Worm (Caenorhabditis elegans) whole organism, L1 larva: Measurements from ENCODE around the gene scl-5.

Experiments used
- C34B4.2 ChIP-seq: sonication (generic microtip); optimal IDR thresholded peaks from 2 replicates; lab custom pipeline; 2017; ENCODE audit warnings: mild to moderate bottlenecking, missing genetic modification characterization, missing compliant biosample characterization
- aly-2 ChIP-seq: fragments of 150-350 bp; optimal IDR thresholded peaks from 2 replicates; lab custom pipeline; 2014; ENCODE audit warnings: missing biosample characterization, missing genetic modification characterization
- ama-1 ChIP-seq: fragments of 150-350 bp; optimal IDR thresholded peaks from 2 replicates; lab custom pipeline; 2014
- blmp-1 ChIP-seq: fragments of 150-350 bp; optimal IDR thresholded peaks from 2 replicates; lab custom pipeline; 2014; ENCODE audit warnings: missing biosample characterization, missing genetic modification characterization
- ceh-63 ChIP-seq: fragments of 200-800 bp; sonication (Bioruptor generic); optimal IDR thresholded peaks from 2 replicates; lab custom pipeline; 2018; ENCODE audit warnings: mild to moderate bottlenecking, missing genetic modification characterization, missing compliant biosample characterization
- ceh-8 ChIP-seq: fragments of 200-800 bp; sonication (Bioruptor generic); optimal IDR thresholded peaks from 2 replicates; lab custom pipeline; 2018; ENCODE audit warnings: mild to moderate bottlenecking, missing genetic modification characterization, moderate library complexity, missing compliant biosample characterization
- ceh-82 ChIP-seq, 3 experiments: fragments of 150-350 bp in 1 of 3; sonication (generic microtip) in 2 of 3; optimal IDR thresholded peaks; 2 replicates each; lab custom pipeline; 2014 to 2017; ENCODE audit warnings: missing biosample characterization in 3 of 3, missing genetic modification characterization in 3 of 3
- ceh-90 ChIP-seq: sonication (generic microtip); optimal IDR thresholded peaks from 2 replicates; lab custom pipeline; 2016; ENCODE audit warnings: missing genetic modification characterization, missing compliant biosample characterization
- dpl-1 ChIP-seq, 3 experiments: fragments of 150-350 bp in 2 of 3; sonication (generic microtip) in 1 of 3; optimal IDR thresholded peaks; 2 replicates each; lab custom pipeline; 2014 to 2017; ENCODE audit warnings: missing biosample characterization in 3 of 3, missing genetic modification characterization in 3 of 3, missing genetic modification reagents in 3 of 3
- efl-1 ChIP-seq, 4 experiments: fragments of 150-350 bp; optimal IDR thresholded peaks in 3 of 4; peaks in 1 of 4; 1 replicate in 1 of 4; 2 replicates in 3 of 4; lab custom pipeline; 2014; ENCODE audit warnings: missing biosample characterization in 2 of 4, missing genetic modification characterization in 2 of 4, missing genetic modification reagents in 2 of 4
- efl-3 ChIP-seq: fragments of 200-800 bp; sonication (Bioruptor generic); optimal IDR thresholded peaks from 2 replicates; lab custom pipeline; 2018; ENCODE audit warnings: mild to moderate bottlenecking, missing genetic modification characterization, missing compliant biosample characterization
- elt-3 ChIP-seq, 6 experiments: fragments of 150-350 bp in 1 of 6; sonication (generic microtip); optimal IDR thresholded peaks; 2 replicates each; lab custom pipeline; 2017 to 2018; ENCODE audit warnings: missing biosample characterization in 6 of 6, missing genetic modification characterization in 6 of 6, inconsistent platforms in 1 of 6
- ets-5 ChIP-seq: fragments of 200-800 bp; sonication (Bioruptor generic); IDR thresholded peaks from 2 replicates; pipeline ENCODE4 v1.3.6; 2022; ENCODE audit warnings: missing genetic modification characterization, missing compliant biosample characterization
- fkh-4 ChIP-seq: sonication (generic microtip); optimal IDR thresholded peaks from 2 replicates; lab custom pipeline; 2016; ENCODE audit warnings: missing compliant biosample characterization, missing genetic modification characterization, borderline replicate concordance
- grh-1 ChIP-seq: fragments of 200-800 bp; sonication (Bioruptor generic); IDR thresholded peaks from 2 replicates; pipeline ENCODE4 v1.3.6; 2022; ENCODE audit warnings: missing genetic modification reagents, missing genetic modification characterization, missing compliant biosample characterization
- hpl-2 ChIP-seq: fragments of 150-350 bp; optimal IDR thresholded peaks from 2 replicates; lab custom pipeline; 2014; ENCODE audit warnings: missing biosample characterization, missing genetic modification reagents, missing genetic modification characterization
- irx-1 ChIP-seq: sonication (generic microtip); optimal IDR thresholded peaks from 2 replicates; lab custom pipeline; 2016; ENCODE audit warnings: missing genetic modification characterization, missing compliant biosample characterization
- jun-1 ChIP-seq: fragments of 150-350 bp; optimal IDR thresholded peaks from 2 replicates; lab custom pipeline; 2014; ENCODE audit warnings: missing biosample characterization, missing genetic modification reagents, missing genetic modification characterization
- lin-13 ChIP-seq: fragments of 150-350 bp; optimal IDR thresholded peaks from 2 replicates; lab custom pipeline; 2014; ENCODE audit warnings: missing biosample characterization, missing genetic modification reagents, missing genetic modification characterization
- lin-14 ChIP-seq: fragments of 200-800 bp; sonication (Bioruptor generic); optimal IDR thresholded peaks from 2 replicates; lab custom pipeline; 2018; ENCODE audit warnings: mild to moderate bottlenecking, missing genetic modification characterization, moderate library complexity, missing compliant biosample characterization
- lin-15B ChIP-seq: fragments of 150-350 bp; sonication (generic microtip); optimal IDR thresholded peaks from 3 replicates; lab custom pipeline; 2014; ENCODE audit warnings: missing biosample characterization, missing genetic modification characterization
- lin-35 ChIP-seq, 2 experiments: fragments of 150-350 bp; optimal IDR thresholded peaks; 2 replicates each; lab custom pipeline; 2014; ENCODE audit warnings: missing biosample characterization in 2 of 2, missing genetic modification characterization in 2 of 2, missing genetic modification reagents in 2 of 2
- lin-39 ChIP-seq: fragments of 150-350 bp; optimal IDR thresholded peaks from 2 replicates; lab custom pipeline; 2014; ENCODE audit warnings: missing biosample characterization, missing genetic modification reagents, missing genetic modification characterization
- lsy-2 ChIP-seq, 2 experiments: fragments of 150-350 bp; optimal IDR thresholded peaks; 2 replicates each; lab custom pipeline; 2014; ENCODE audit warnings: missing biosample characterization in 2 of 2, missing genetic modification characterization in 2 of 2
- mab-9 ChIP-seq: fragments of 200-800 bp; sonication (Bioruptor generic); IDR thresholded peaks from 2 replicates; pipeline ENCODE4 v1.3.6; 2022; ENCODE audit warnings: missing genetic modification reagents, missing genetic modification characterization, missing compliant biosample characterization
- mdl-1 ChIP-seq, 2 experiments: fragments of 150-350 bp; optimal IDR thresholded peaks; 2 replicates each; lab custom pipeline; 2014 to 2017; ENCODE audit warnings: missing biosample characterization in 2 of 2, missing genetic modification characterization in 2 of 2, inconsistent platforms in 1 of 2
- mep-1 ChIP-seq: fragments of 150-350 bp; optimal IDR thresholded peaks from 2 replicates; lab custom pipeline; 2014; ENCODE audit warnings: missing biosample characterization, missing genetic modification characterization
- nhr-11 ChIP-seq: fragments of 150-350 bp; optimal IDR thresholded peaks from 2 replicates; lab custom pipeline; 2014; ENCODE audit warnings: missing biosample characterization, missing genetic modification characterization
- nhr-19 ChIP-seq: fragments of 200-800 bp; sonication (Bioruptor generic); conservative IDR thresholded peaks from 2 replicates; pipeline ENCODE4 v1.3.6; 2022; ENCODE audit warnings: missing genetic modification characterization, missing compliant biosample characterization
- nhr-20 ChIP-seq: sonication (generic microtip); optimal IDR thresholded peaks from 2 replicates; lab custom pipeline; 2016; ENCODE audit warnings: mild to moderate bottlenecking, missing genetic modification characterization, missing compliant biosample characterization
- nhr-28 ChIP-seq: fragments of 150-350 bp; optimal IDR thresholded peaks from 2 replicates; lab custom pipeline; 2014; ENCODE audit warnings: missing biosample characterization, missing genetic modification characterization
- nhr-47 ChIP-seq: sonication (generic microtip); optimal IDR thresholded peaks from 2 replicates; lab custom pipeline; 2016; ENCODE audit warnings: mild to moderate bottlenecking, missing genetic modification characterization, moderate library complexity, missing compliant biosample characterization
- nhr-71 ChIP-seq: sonication (generic microtip); optimal IDR thresholded peaks from 2 replicates; lab custom pipeline; 2016; ENCODE audit warnings: mild to moderate bottlenecking, missing genetic modification characterization, moderate library complexity, missing compliant biosample characterization
- nhr-84 ChIP-seq: sonication (generic microtip); optimal IDR thresholded peaks from 2 replicates; lab custom pipeline; 2017; ENCODE audit warnings: missing biosample characterization, missing genetic modification characterization
- nhr-85 ChIP-seq: sonication (generic microtip); peaks from one replicate; lab custom pipeline; 2016; ENCODE audit warnings: missing genetic modification characterization, inconsistent platforms, missing compliant biosample characterization
- nhr-90 ChIP-seq: sonication (generic microtip); optimal IDR thresholded peaks from 2 replicates; lab custom pipeline; 2016; ENCODE audit warnings: mild to moderate bottlenecking, missing genetic modification characterization, missing compliant biosample characterization; ENCODE audit not compliant: poor library complexity
- skn-1 ChIP-seq: fragments of 150-350 bp; optimal IDR thresholded peaks from 2 replicates; lab custom pipeline; 2014; ENCODE audit warnings: missing biosample characterization, missing genetic modification characterization
- snpc-4 ChIP-seq: fragments of 150-350 bp; optimal IDR thresholded peaks from 2 replicates; lab custom pipeline; 2014; ENCODE audit warnings: missing biosample characterization, missing genetic modification characterization
- snu-23 ChIP-seq: sonication (generic microtip); optimal IDR thresholded peaks from 2 replicates; lab custom pipeline; 2016; ENCODE audit warnings: missing genetic modification characterization, missing compliant biosample characterization
- swsn-7 ChIP-seq: sonication (generic microtip); optimal IDR thresholded peaks from 2 replicates; lab custom pipeline; 2016; ENCODE audit warnings: missing genetic modification characterization, missing compliant biosample characterization
- tbx-2 ChIP-seq: sonication (generic microtip); optimal IDR thresholded peaks from 2 replicates; lab custom pipeline; 2016; ENCODE audit warnings: missing genetic modification characterization, missing compliant biosample characterization
- tlp-1 ChIP-seq: fragments of 150-350 bp; optimal IDR thresholded peaks from 2 replicates; lab custom pipeline; 2014; ENCODE audit warnings: missing biosample characterization, missing genetic modification characterization
- unc-30 ChIP-seq: sonication (generic microtip); optimal IDR thresholded peaks from 2 replicates; lab custom pipeline; 2017; ENCODE audit warnings: missing biosample characterization, missing genetic modification characterization
- unc-62 ChIP-seq: fragments of 150-350 bp; optimal IDR thresholded peaks from 2 replicates; lab custom pipeline; 2014; ENCODE audit warnings: missing biosample characterization, missing genetic modification reagents, missing genetic modification characterization
- zag-1 ChIP-seq: fragments of 150-350 bp; optimal IDR thresholded peaks from 2 replicates; lab custom pipeline; 2014; ENCODE audit warnings: missing biosample characterization, missing genetic modification characterization
- zip-4 ChIP-seq: fragments of 200-800 bp; sonication (Bioruptor generic); optimal IDR thresholded peaks from 2 replicates; lab custom pipeline; 2018; ENCODE audit warnings: mild to moderate bottlenecking, missing genetic modification characterization, moderate library complexity, missing compliant biosample characterization

scl-5 gene

DNA sequence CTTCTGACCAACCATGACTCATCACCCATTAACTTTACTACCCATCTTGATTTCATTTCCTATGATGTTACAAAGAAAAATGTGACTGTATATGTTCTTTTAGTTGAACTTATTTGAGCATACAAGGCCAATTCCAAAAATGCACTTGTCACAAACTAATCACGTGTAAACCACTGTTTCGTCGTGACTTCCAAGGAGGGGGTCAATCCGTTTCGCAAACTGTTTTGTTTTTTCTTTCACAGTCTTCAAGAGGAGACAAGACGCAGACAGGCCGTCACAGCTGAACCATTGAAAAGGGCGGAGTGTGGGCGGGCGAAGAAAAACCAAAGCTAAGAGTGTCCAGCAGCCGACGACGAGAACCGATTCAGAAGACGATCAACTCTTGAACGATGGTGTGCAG, 15.3 kb downstream of the scl-5 start, which contains the start of gene C39E9.8:
TSS of gene C39E9.8 (plus strand) at position 328 of the 400 bp plus-strand sequence.
- TF ChIP-seq C34B4.2 (tag; lab: Kevin White, UChicago) (no peak), aly-2 (no peak), jun-1 (tag; lab: Kevin White, UChicago) (peak; percentile 24), nhr-28 (tag; lab: Kevin White, UChicago) (no peak), lin-14 (GFP tag; lab: Kevin White, UChicago) (peak; percentile 70), ceh-90 (tag; lab: Kevin White, UChicago) (no peak), blmp-1 (tag; lab: Kevin White, UChicago) (peak; percentile 5), ets-5 (GFP tag; lab: Robert Waterston, UW) (no peak), nhr-47 (tag; lab: Kevin White, UChicago) (no peak), lin-35 (GFP tag; optimal IDR thresholded peaks at IDR 0.05; lab: Kevin White, UChicago) (peak in 1 of 2 experiments; percentile 63), nhr-85 (peak; percentile 89), unc-30 (tag; lab: Kevin White, UChicago) (no peak), grh-1 (peak; percentile 23; the same call in 1 of the 2 replicates), ama-1 (lab: Kevin White, UChicago) (no peak), nhr-84 (tag; lab: Kevin White, UChicago) (no peak), ceh-8 (no peak), lsy-2 (tag; optimal IDR thresholded peaks at IDR 0.05; lab: Kevin White, UChicago) (no peak), lin-39 (no peak), dpl-1 (GFP tag; optimal IDR thresholded peaks at IDR 0.05; lab: Kevin White, UChicago) (no peak), elt-3 (tag; optimal IDR thresholded peaks at IDR 0.05; lab: Kevin White, UChicago) (peak in 1 of 6 experiments; percentile 43), zag-1 (tag; lab: Kevin White, UChicago) (no peak), ceh-82 (tag; optimal IDR thresholded peaks at IDR 0.05; lab: Kevin White, UChicago) (no peak), nhr-19 (GFP tag; lab: Robert Waterston, UW) (peak; percentile 35), mab-9 (GFP tag; lab: Robert Waterston, UW) (no peak), nhr-90 (tag; lab: Kevin White, UChicago) (peak; percentile 43), ceh-63 (GFP tag; lab: Kevin White, UChicago) (no peak), lin-15B (tag; lab: Kevin White, UChicago) (no peak), unc-62 (GFP tag; lab: Kevin White, UChicago) (no peak), irx-1 (tag; lab: Kevin White, UChicago) (no peak), nhr-20 (peak; percentile 60), efl-1 (optimal IDR thresholded peaks at IDR 0.05; lab: Kevin White, UChicago) (no peak), efl-1 (GFP tag; optimal IDR thresholded peaks at IDR 0.05 in 1 of 2; lab: Kevin White, UChicago) (no peak), fkh-4 (tag; lab: Kevin White, UChicago) (no peak), efl-3 (no peak), mdl-1 (tag; optimal IDR thresholded peaks at IDR 0.05; lab: Kevin White, UChicago) (peak in 1 of 2 experiments; percentile 18), tbx-2 (tag; lab: Kevin White, UChicago) (no peak), nhr-71 (tag; lab: Kevin White, UChicago) (peak; percentile 62), snu-23 (GFP tag; lab: Kevin White, UChicago) (peak; percentile 25)

DNA sequence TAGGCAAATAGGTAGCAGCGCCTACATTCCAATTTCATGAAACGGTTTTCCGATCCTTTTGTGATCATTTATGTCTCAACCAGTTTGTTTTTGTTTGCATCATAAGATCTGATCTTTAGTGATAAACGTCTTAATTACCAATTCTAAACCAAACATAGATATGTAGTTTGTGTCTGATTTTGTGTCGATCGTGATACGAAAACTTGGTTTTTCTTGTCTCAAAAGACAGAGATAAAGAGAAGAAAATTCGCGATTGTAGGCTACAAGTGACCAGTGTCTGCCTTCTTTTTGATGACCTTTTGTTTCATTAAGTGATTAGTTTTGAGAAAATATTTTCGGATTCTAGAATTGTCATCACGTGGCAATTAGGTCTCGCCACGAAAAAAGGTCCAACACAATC, 16.4 kb downstream of the scl-5 start:
- TF ChIP-seq lin-14 (GFP tag; lab: Kevin White, UChicago) (peak; percentile 71), unc-62 (GFP tag; lab: Kevin White, UChicago) (no peak), tbx-2 (tag; lab: Kevin White, UChicago) (peak; percentile 6), lin-39 (no peak), elt-3 (tag; optimal IDR thresholded peaks at IDR 0.05; lab: Kevin White, UChicago) (peak in 2 of 6 experiments; percentile 79 to 84), grh-1 (0 out of 2 replicates have a peak, but pooled peaks have one; percentile 7), jun-1 (tag; lab: Kevin White, UChicago) (no peak), hpl-2 (GFP tag; lab: Kevin White, UChicago) (no peak), swsn-7 (no peak), nhr-11 (tag; lab: Kevin White, UChicago) (peak; percentile 9), efl-1 (optimal IDR thresholded peaks at IDR 0.05; lab: Kevin White, UChicago) (no peak), efl-1 (GFP tag; optimal IDR thresholded peaks at IDR 0.05 in 1 of 2; lab: Kevin White, UChicago) (peak in 1 of 2 experiments; percentile 40), snpc-4 (tag; lab: Kevin White, UChicago) (no peak), skn-1 (peak; percentile 28), nhr-47 (tag; lab: Kevin White, UChicago) (no peak), blmp-1 (tag; lab: Kevin White, UChicago) (peak; percentile 39), ceh-82 (tag; optimal IDR thresholded peaks at IDR 0.05; lab: Kevin White, UChicago) (no peak), nhr-90 (tag; lab: Kevin White, UChicago) (peak; percentile 41), nhr-19 (GFP tag; lab: Robert Waterston, UW) (peak; percentile 40; the same call in 1 of the 2 replicates), snu-23 (GFP tag; lab: Kevin White, UChicago) (peak; percentile 48), lin-35 (GFP tag; optimal IDR thresholded peaks at IDR 0.05; lab: Kevin White, UChicago) (peak in 1 of 2 experiments; percentile 44), mep-1 (tag; lab: Kevin White, UChicago) (no peak), tlp-1 (tag; lab: Kevin White, UChicago) (no peak), ets-5 (GFP tag; lab: Robert Waterston, UW) (no peak), nhr-85 (peak; percentile 95), nhr-20 (peak; percentile 47), nhr-71 (tag; lab: Kevin White, UChicago) (peak; percentile 59), lin-13 (GFP tag; lab: Kevin White, UChicago) (no peak), zip-4 (GFP tag; lab: Kevin White, UChicago) (no peak)
